Worm (Caenorhabditis elegans) whole organism, L3 larva: ENCODE measurements around the gene T13F2.2.

Source experiments
- ZK546.5 ChIP-seq: sonication (generic microtip); optimal IDR thresholded peaks from 2 replicates; lab custom pipeline; 2017; ENCODE audit warnings: missing biosample characterization, missing genetic modification characterization
- ama-1 ChIP-seq: fragments of 150-350 bp; optimal IDR thresholded peaks from 2 replicates; lab custom pipeline; 2018
- ceh-28 ChIP-seq: fragments of 150-350 bp; optimal IDR thresholded peaks from 2 replicates; lab custom pipeline; 2014; ENCODE audit warnings: missing biosample characterization, missing genetic modification reagents, missing genetic modification characterization
- daf-12 ChIP-seq: fragments of 150-350 bp; optimal IDR thresholded peaks from 2 replicates; lab custom pipeline; 2014; ENCODE audit warnings: missing biosample characterization, missing genetic modification reagents, missing genetic modification characterization
- elt-3 ChIP-seq, 3 experiments: fragments of 150-350 bp in 1 of 3; sonication (generic microtip) in 2 of 3; optimal IDR thresholded peaks; 2 replicates in 2 of 3; 4 replicates in 1 of 3; lab custom pipeline; 2014 to 2017; ENCODE audit warnings: missing biosample characterization in 3 of 3, missing genetic modification characterization in 3 of 3
- lin-15B ChIP-seq: fragments of 150-350 bp; optimal IDR thresholded peaks from 2 replicates; lab custom pipeline; 2014; ENCODE audit warnings: missing biosample characterization, missing genetic modification characterization
- lin-39 ChIP-seq: fragments of 150-350 bp; optimal IDR thresholded peaks from 2 replicates; lab custom pipeline; 2018; ENCODE audit warnings: missing biosample characterization, missing genetic modification reagents, missing genetic modification characterization
- nhr-11 ChIP-seq: fragments of 150-350 bp; optimal IDR thresholded peaks from 2 replicates; lab custom pipeline; 2014; ENCODE audit warnings: missing biosample characterization, missing genetic modification characterization
- nhr-237 ChIP-seq: fragments of 150-350 bp; optimal IDR thresholded peaks from 2 replicates; lab custom pipeline; 2014; ENCODE audit warnings: missing biosample characterization, missing genetic modification characterization
- pha-4 ChIP-seq: fragments of 150-350 bp; optimal IDR thresholded peaks from 2 replicates; lab custom pipeline; 2014; ENCODE audit warnings: missing biosample characterization, missing genetic modification reagents, missing genetic modification characterization
- snpc-4 ChIP-seq: fragments of 150-350 bp; optimal IDR thresholded peaks from 2 replicates; lab custom pipeline; 2014; ENCODE audit warnings: missing biosample characterization, missing genetic modification characterization
- ztf-11 ChIP-seq: fragments of 150-350 bp; optimal IDR thresholded peaks from 2 replicates; lab custom pipeline; 2014; ENCODE audit warnings: missing biosample characterization, missing genetic modification characterization

- TF ChIP-seq ceh-28 (tag; lab: Kevin White, UChicago): no peak
- no peak for TF ChIP-seq ZK546.5 (tag; lab: Kevin White, UChicago)
- TF ChIP-seq ama-1: no peak
- no peak for TF ChIP-seq daf-12 (tag; lab: Kevin White, UChicago)
- no peak for TF ChIP-seq nhr-11 (tag; lab: Kevin White, UChicago)
- TF ChIP-seq nhr-237: no peak
- no peak for TF ChIP-seq snpc-4 (tag; lab: Kevin White, UChicago)
- TF ChIP-seq ztf-11 (tag; lab: Kevin White, UChicago): no peak
- no peak for TF ChIP-seq lin-39 (tag; lab: Kevin White, UChicago)
- TF ChIP-seq elt-3 (tag; optimal IDR thresholded peaks at IDR 0.05; lab: Kevin White, UChicago): no peak
- TF ChIP-seq pha-4 (tag; lab: Kevin White, UChicago): no peak
- no peak for TF ChIP-seq lin-15B (tag; lab: Kevin White, UChicago)
These were observed 12.5 kb downstream of the T13F2.2 start, which contains the start of gene sre-4 for ce11 chrIV:9784689-9785088.
